Worm (Caenorhabditis elegans) whole organism, L4 larva: Measurements from ENCODE around the gene srw-123.
"Not testable (repeated sequence)": the region's sequence is repeated elsewhere in the genome, so short reads cannot be mapped to it uniquely, and the experiment has no call there.

Experiments used
- F44E2.7 ChIP-seq: fragments of 200-800 bp; sonication (Bioruptor generic); IDR thresholded peaks from 2 replicates; pipeline ENCODE4 v2.1.2; 2022; ENCODE audit warnings: missing genetic modification characterization, missing compliant biosample characterization
- Y48G9A.11 ChIP-seq: fragments of 200-800 bp; sonication (Bioruptor generic); IDR thresholded peaks from 2 replicates; pipeline ENCODE4 v1.3.6; 2022; ENCODE audit warnings: missing genetic modification reagents, missing genetic modification characterization, missing compliant biosample characterization
- aha-1 ChIP-seq: fragments of 150-350 bp; peaks from one replicate; lab custom pipeline; 2014; ENCODE audit warnings: missing biosample characterization, missing genetic modification characterization
- ceh-20 ChIP-seq: fragments of 200-800 bp; sonication (Bioruptor generic); IDR thresholded peaks from 2 replicates; pipeline ENCODE4 v1.3.6; 2022; ENCODE audit warnings: missing genetic modification reagents, missing genetic modification characterization, missing compliant biosample characterization
- ceh-32 ChIP-seq: sonication (generic microtip); optimal IDR thresholded peaks from 2 replicates; lab custom pipeline; 2016; ENCODE audit warnings: mild to moderate bottlenecking, missing genetic modification characterization, missing compliant biosample characterization; ENCODE audit not compliant: poor library complexity
- ceh-44 ChIP-seq: fragments of 200-800 bp; sonication (Bioruptor generic); IDR thresholded peaks from 2 replicates; pipeline ENCODE4 v1.3.6; 2022; ENCODE audit warnings: missing genetic modification reagents, missing genetic modification characterization, missing compliant biosample characterization
- ceh-82 ChIP-seq: sonication (generic microtip); optimal IDR thresholded peaks from 2 replicates; lab custom pipeline; 2017; ENCODE audit warnings: missing biosample characterization, missing genetic modification characterization
- daf-16 ChIP-seq, 3 experiments: sonication (generic microtip); optimal IDR thresholded peaks; 2 replicates each; lab custom pipeline; 2016 to 2017; ENCODE audit warnings: missing genetic modification characterization in 3 of 3, missing genetic modification reagents in 3 of 3, mild to moderate bottlenecking in 2 of 3, missing compliant biosample characterization in 2 of 3, missing biosample characterization in 1 of 3, moderate library complexity in 1 of 3
- dmd-8 ChIP-seq: fragments of 200-800 bp; sonication (Bioruptor generic); IDR thresholded peaks from 2 replicates; pipeline ENCODE4 v1.3.6; 2022; ENCODE audit warnings: missing genetic modification characterization, missing compliant biosample characterization
- duxl-1 ChIP-seq: sonication (generic microtip); optimal IDR thresholded peaks from 2 replicates; lab custom pipeline; 2016; ENCODE audit warnings: mild to moderate bottlenecking, missing genetic modification characterization, moderate library complexity, missing compliant biosample characterization; ENCODE audit not compliant: poor library complexity
- dve-1 ChIP-seq: sonication (generic microtip); optimal IDR thresholded peaks from 2 replicates; lab custom pipeline; 2017; ENCODE audit warnings: antibody characterized with exemption, mild to moderate bottlenecking, missing genetic modification characterization, missing compliant biosample characterization; ENCODE audit not compliant: insufficient read depth
- gei-8 ChIP-seq: fragments of 200-800 bp; sonication (Bioruptor generic); optimal IDR thresholded peaks from 2 replicates; lab custom pipeline; 2018; ENCODE audit warnings: mild to moderate bottlenecking, missing genetic modification characterization, missing compliant biosample characterization
- hif-1 ChIP-seq, 2 experiments: sonication (generic microtip); optimal IDR thresholded peaks; 2 replicates each; lab custom pipeline; 2016 to 2017; ENCODE audit warnings: missing compliant biosample characterization in 2 of 2, missing genetic modification characterization in 2 of 2, missing genetic modification reagents in 2 of 2, missing genotype in 2 of 2, mild to moderate bottlenecking in 1 of 2
- jun-1 ChIP-seq: fragments of 150-350 bp; optimal IDR thresholded peaks from 2 replicates; lab custom pipeline; 2014; ENCODE audit warnings: missing biosample characterization, missing genetic modification reagents, missing genetic modification characterization
- lin-15B ChIP-seq: fragments of 150-350 bp; sonication (generic microtip); optimal IDR thresholded peaks from 3 replicates; lab custom pipeline; 2014; ENCODE audit warnings: missing biosample characterization, missing genetic modification characterization
- lir-3 ChIP-seq: sonication (generic microtip); optimal IDR thresholded peaks from 2 replicates; lab custom pipeline; 2016; ENCODE audit warnings: mild to moderate bottlenecking, missing genetic modification characterization, missing compliant biosample characterization
- mep-1 ChIP-seq: fragments of 150-350 bp; sonication (generic microtip); optimal IDR thresholded peaks from 3 replicates; lab custom pipeline; 2014; ENCODE audit warnings: missing biosample characterization, missing genetic modification characterization
- nhr-111 ChIP-seq: fragments of 200-800 bp; sonication (Bioruptor generic); optimal IDR thresholded peaks from 2 replicates; lab custom pipeline; 2018; ENCODE audit warnings: mild to moderate bottlenecking, missing genetic modification characterization, missing compliant biosample characterization
- nhr-28 ChIP-seq: fragments of 150-350 bp; optimal IDR thresholded peaks from 2 replicates; lab custom pipeline; 2014; ENCODE audit warnings: missing biosample characterization, missing genetic modification characterization
- php-3 ChIP-seq: fragments of 200-800 bp; sonication (Bioruptor generic); IDR thresholded peaks from 2 replicates; pipeline ENCODE4 v1.3.6; 2022; ENCODE audit warnings: missing genetic modification reagents, missing genetic modification characterization, missing compliant biosample characterization
- set-16 ChIP-seq: fragments of 200-800 bp; sonication (Bioruptor generic); IDR thresholded peaks from 2 replicates; pipeline ENCODE4 v1.3.6; 2022; ENCODE audit warnings: missing genetic modification reagents, missing genetic modification characterization, missing compliant biosample characterization
- tag-97 ChIP-seq: fragments of 200-800 bp; sonication (Bioruptor generic); IDR thresholded peaks from 2 replicates; pipeline ENCODE4 v1.3.6; 2022; ENCODE audit warnings: missing genetic modification characterization, missing compliant biosample characterization
- unc-62 ChIP-seq, 3 experiments: fragments of 150-350 bp in 1 of 3; sonication (generic microtip); optimal IDR thresholded peaks in 2 of 3; peaks in 1 of 3; 1 replicate in 1 of 3; 2 replicates in 2 of 3; lab custom pipeline; 2014 to 2017; ENCODE audit warnings: missing biosample characterization in 3 of 3, missing genetic modification characterization in 3 of 3, missing genetic modification reagents in 3 of 3, missing genotype in 1 of 3
- vab-7 ChIP-seq: fragments of 200-800 bp; sonication (Bioruptor generic); IDR thresholded peaks from 2 replicates; pipeline ENCODE4 v1.3.6; 2022; ENCODE audit warnings: missing genetic modification reagents, missing genetic modification characterization, missing compliant biosample characterization
- ztf-11 ChIP-seq: fragments of 150-350 bp; optimal IDR thresholded peaks from 2 replicates; lab custom pipeline; 2014; ENCODE audit warnings: missing biosample characterization, missing genetic modification characterization
- ztf-7 ChIP-seq: fragments of 150-350 bp; optimal IDR thresholded peaks from 2 replicates; lab custom pipeline; 2014; ENCODE audit warnings: missing biosample characterization, missing genetic modification characterization

srw-123 gene

DNA sequence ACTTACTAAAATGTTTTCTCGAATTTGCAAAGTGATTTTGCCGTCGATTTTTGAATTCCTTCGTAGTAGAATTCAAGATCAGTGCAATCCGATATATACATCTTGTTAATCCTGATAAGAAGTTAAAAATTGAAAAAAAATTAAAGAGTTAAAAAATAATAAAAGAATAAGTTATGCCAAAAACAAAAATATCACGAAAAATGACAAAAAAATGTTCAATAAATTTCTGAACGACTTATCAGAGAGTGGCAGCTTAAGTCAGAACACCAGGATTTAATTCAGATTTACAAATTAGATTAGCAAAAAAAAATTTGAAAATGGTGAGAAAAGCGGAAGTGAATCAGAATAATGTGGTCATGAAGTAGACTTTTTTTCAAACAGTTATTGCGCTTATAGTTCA is at the start of gene srw-123:
Gene srw-123 (minus strand): TSS at position 101 of the 400 bp plus-strand sequence.
- not testable (repeated sequence) for TF ChIP-seq tag-97 (GFP tag; lab: Robert Waterston, UW); vab-7 (GFP tag; lab: Robert Waterston, UW); dve-1 (tag; lab: Kevin White, UChicago)

DNA sequence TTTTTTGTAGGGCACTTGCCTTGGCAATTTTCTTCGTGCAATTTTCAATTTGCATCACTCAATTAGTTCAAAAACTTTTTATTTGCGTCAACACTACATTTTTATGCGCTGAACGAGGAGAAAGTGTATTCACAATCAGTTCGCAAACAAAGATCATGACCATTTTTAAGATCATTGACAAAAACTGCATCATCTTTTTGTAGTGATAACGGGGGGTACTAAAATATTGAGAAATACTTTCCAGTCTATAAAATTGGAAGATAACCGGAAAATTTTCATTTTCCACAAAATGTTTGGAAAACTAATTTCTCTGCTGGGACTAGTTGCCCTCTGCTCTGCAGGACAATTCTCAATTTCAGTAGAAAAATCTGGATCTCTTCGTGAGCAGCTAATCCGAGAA is 49.1 kb upstream of the srw-123 start, which contains the start of gene asp-8:
Gene asp-8 (plus strand): TSS at position 276 of the 400 bp plus-strand sequence.
- TF ChIP-seq nhr-28 (peak; percentile 75), php-3 (no peak), F44E2.7 (GFP tag; lab: Robert Waterston, UW) (no peak), duxl-1 (tag; lab: Kevin White, UChicago) (no peak), gei-8 (no peak), ceh-32 (no peak), daf-16 (GFP tag; optimal IDR thresholded peaks at IDR 0.05; lab: Kevin White, UChicago) (no peak), daf-16 (tag; optimal IDR thresholded peaks at IDR 0.05; lab: Kevin White, UChicago) (peak; percentile 63), ztf-7 (tag; lab: Kevin White, UChicago) (no peak), ceh-82 (tag; lab: Kevin White, UChicago) (no peak)

DNA sequence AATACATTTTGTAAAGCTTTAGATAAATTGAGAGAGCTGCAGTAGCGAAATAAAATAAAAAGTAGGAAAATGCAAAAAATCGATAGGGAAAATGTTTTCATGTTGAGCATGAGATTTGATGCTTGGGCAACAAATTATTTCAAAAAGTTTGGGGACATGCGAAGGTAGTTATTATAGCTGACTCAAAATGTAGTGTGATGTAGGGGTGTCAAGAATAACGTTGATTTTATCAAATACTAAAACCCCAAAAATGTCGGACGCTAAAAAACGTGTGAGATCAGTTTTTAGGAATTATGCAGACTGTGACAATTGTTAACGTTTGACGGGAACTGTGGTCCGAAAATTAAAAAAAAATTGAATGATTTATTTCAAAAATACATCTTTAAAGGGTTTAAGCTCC is 46.1 kb upstream of the srw-123 start, which contains the start of gene irld-12:
Gene irld-12 (minus strand): TSS at position 101 of the 400 bp plus-strand sequence.
- TF ChIP-seq mep-1 (tag; lab: Kevin White, UChicago), result no peak
- TF ChIP-seq jun-1 (tag; lab: Kevin White, UChicago), result no peak

DNA sequence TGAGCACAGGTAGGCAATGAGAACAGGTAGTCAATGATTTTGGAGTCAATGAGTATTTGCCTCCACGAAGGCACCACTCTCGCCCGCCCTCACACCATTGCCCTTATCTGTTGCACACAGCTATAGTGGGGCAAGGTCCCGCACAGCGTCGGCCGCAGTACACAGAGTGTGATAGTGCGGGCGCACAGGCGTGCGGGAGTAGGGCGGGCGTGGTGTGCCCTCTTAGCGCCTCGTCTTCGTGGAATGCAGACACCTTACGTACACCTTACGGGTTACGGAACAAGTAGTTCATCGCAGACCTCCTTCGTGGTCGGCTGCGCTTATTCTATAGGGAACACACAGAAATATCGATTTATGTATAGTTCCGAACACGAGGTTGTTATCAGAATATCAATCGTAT is 42.7 kb upstream of the srw-123 start:
- TF ChIP-seq lir-3 (no peak), ceh-44 (GFP tag; lab: Robert Waterston, UW) (0 out of 2 replicates have a peak, but pooled peaks have one; percentile 11), dmd-8 (GFP tag; lab: Robert Waterston, UW) (0 out of 2 replicates have a peak, but pooled peaks have one; percentile 30), set-16 (GFP tag; lab: Robert Waterston, UW) (peak; percentile 54)

DNA sequence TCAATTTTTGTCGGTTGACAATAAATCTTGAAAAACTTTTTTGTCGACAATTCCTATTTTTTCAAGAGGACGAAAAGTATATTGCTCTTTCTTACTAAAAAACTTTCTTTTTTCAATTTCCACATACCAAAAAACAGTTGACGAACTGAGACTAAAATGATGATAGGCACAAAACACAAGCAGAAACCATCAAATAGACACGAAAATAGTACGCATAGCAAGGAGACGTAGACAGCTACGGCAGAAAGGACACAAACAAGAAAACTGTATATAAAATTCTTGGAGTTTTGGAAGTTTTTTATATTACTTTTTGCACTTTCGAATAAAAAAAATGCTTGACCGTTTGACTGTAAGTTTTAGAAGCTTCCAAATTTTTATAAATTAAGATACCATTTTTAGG is 39.0 kb upstream of the srw-123 start, which contains the start of gene K12D9.1:
Gene K12D9.1 (plus strand): TSS at position 301 of the 400 bp plus-strand sequence.
- TF ChIP-seq lin-15B (tag; lab: Kevin White, UChicago) (no peak), nhr-28 (peak; percentile 39), hif-1 (tag; optimal IDR thresholded peaks at IDR 0.05; lab: Kevin White, UChicago) (no peak)

- TF ChIP-seq unc-62 (GFP tag; optimal IDR thresholded peaks at IDR 0.05 in 1 of 2; lab: Kevin White, UChicago) (peak in 1 of 2 experiments; percentile 20), unc-62 (tag; optimal IDR thresholded peaks at IDR 0.05; lab: Kevin White, UChicago) (no peak), ceh-20 (GFP tag; lab: Robert Waterston, UW) (no peak), aha-1 (tag; lab: Kevin White, UChicago) (peak; percentile 44), nhr-111 (no peak)
Observed at ce11 chrV:3011394-3011793, 36.2 kb upstream of the srw-123 start, which contains the start of gene srw-135. Gene srw-135 (minus strand): TSS chrV:3011494.

ce11 chrV:3010468-3010867 is 35.3 kb upstream of the srw-123 start, which contains the start of gene srw-136:
Gene srw-136 (minus strand): TSS chrV:3010568.
- TF ChIP-seq ztf-11 (tag; lab: Kevin White, UChicago) (no peak), ceh-32 (no peak), unc-62 (GFP tag; optimal IDR thresholded peaks at IDR 0.05 in 1 of 2; lab: Kevin White, UChicago) (peak in 1 of 2 experiments; percentile 41), unc-62 (tag; optimal IDR thresholded peaks at IDR 0.05; lab: Kevin White, UChicago) (no peak)

DNA sequence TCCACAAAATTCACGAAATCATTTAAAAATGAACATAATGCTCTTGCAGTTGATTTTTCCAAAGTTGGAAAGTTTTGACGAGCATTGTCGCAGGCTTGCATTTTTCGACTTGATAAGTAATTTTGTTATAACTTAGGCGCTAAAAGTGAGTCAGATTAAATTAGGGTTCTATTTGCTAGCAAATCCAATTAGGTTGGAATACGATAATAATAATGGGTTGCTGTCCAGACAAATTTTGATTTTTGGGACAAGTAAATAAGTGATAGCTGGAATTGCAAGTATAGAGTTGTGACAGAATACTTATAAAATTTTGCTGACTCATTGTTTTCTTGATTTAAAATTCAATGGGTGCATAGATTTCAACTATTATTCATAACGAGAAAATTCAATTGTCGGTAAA is 30.8 kb upstream of the srw-123 start, which contains the start of gene srw-112:
Gene srw-112 (minus strand): TSS at position 101 of the 400 bp plus-strand sequence.
- TF ChIP-seq Y48G9A.11 (GFP tag; lab: Robert Waterston, UW), result no peak
- TF ChIP-seq aha-1 (tag; lab: Kevin White, UChicago), result peak; percentile 19
